Fruit fly (Drosophila melanogaster): ENCODE results near the gene CG43083.

The CG43083 gene

dm6 chr3L:15694406-15694805 lies 46.0 kb downstream of the CG43083 start:
- TF ChIP-seq CG3726 (GFP tag; IDR thresholded peaks at IDR 0.05) (no peak), Hr51 (GFP tag; optimal IDR thresholded peaks at IDR 0.05) (peak in 1 of 2 experiments; percentile 7), Nf-YA (GFP tag; IDR thresholded peaks at IDR 0.05) (no peak), zfh1 (GFP tag; IDR thresholded peaks at IDR 0.05) (no peak), CG1792 (GFP tag; optimal IDR thresholded peaks at IDR 0.05) (no peak), Drgx (GFP tag; IDR thresholded peaks at IDR 0.05) (no peak), nerfin-1 (tag; optimal IDR thresholded peaks at IDR 0.05) (no peak), CG18476 (GFP tag; optimal IDR thresholded peaks at IDR 0.05) (no peak), CG10209 (GFP tag; optimal IDR thresholded peaks at IDR 0.05) (no peak), CG7372 (GFP tag; IDR thresholded peaks at IDR 0.05) (no peak), CG12659 (GFP tag; optimal IDR thresholded peaks at IDR 0.05) (no peak), CG4282 (GFP tag; optimal IDR thresholded peaks at IDR 0.05) (no peak), schlank (tag; optimal IDR thresholded peaks at IDR 0.05) (no peak), odd (GFP tag; optimal IDR thresholded peaks at IDR 0.05) (no peak), dati (GFP tag; IDR thresholded peaks at IDR 0.05) (no peak), CG34376 (GFP tag; optimal IDR thresholded peaks at IDR 0.05) (no peak), bowl (GFP tag; IDR thresholded peaks at IDR 0.05) (no peak), CG6175 (GFP tag; IDR thresholded peaks at IDR 0.05) (no peak), CG9876 (GFP tag; optimal IDR thresholded peaks at IDR 0.05) (no peak), Six4 (GFP tag; optimal IDR thresholded peaks at IDR 0.05) (no peak), CG8388 (GFP tag; optimal IDR thresholded peaks at IDR 0.05) (peak; percentile 81), Scr (GFP tag; IDR thresholded peaks at IDR 0.05; ENCODE audit: partially characterized antibody) (no peak), Lpt (GFP tag; optimal IDR thresholded peaks at IDR 0.05) (no peak), Sin3A (optimal IDR thresholded peaks at IDR 0.05) (no peak), CG6254 (GFP tag; optimal IDR thresholded peaks at IDR 0.05) (no peak), CG18764 (GFP tag; optimal IDR thresholded peaks at IDR 0.05) (no peak), CG30431 (GFP tag; optimal IDR thresholded peaks at IDR 0.05) (no peak), MTF-1 (GFP tag; optimal IDR thresholded peaks at IDR 0.05; ENCODE audit: borderline replicate concordance) (no peak), otp (GFP tag; IDR thresholded peaks at IDR 0.05) (0 out of 3 replicates have a peak, but pooled peaks have one; percentile 43), Doc2 (GFP tag; IDR thresholded peaks at IDR 0.05) (no peak), CG8290 (GFP tag; optimal IDR thresholded peaks at IDR 0.05) (no peak), CG8290 (tag; optimal IDR thresholded peaks at IDR 0.05) (no peak), CG8281 (tag; optimal IDR thresholded peaks at IDR 0.05) (peak; percentile 7), Oaz (GFP tag; IDR thresholded peaks at IDR 0.05) (no peak), D19A (tag; optimal IDR thresholded peaks at IDR 0.05) (no peak), cad (GFP tag; optimal IDR thresholded peaks at IDR 0.05) (no peak), CG14014 (GFP tag; IDR thresholded peaks at IDR 0.05) (no peak), h (optimal IDR thresholded peaks at IDR 0.05) (no peak), CG13424 (tag; optimal IDR thresholded peaks at IDR 0.05) (no peak), croc (GFP tag; conservative IDR thresholded peaks at IDR 0.05) (no peak), CG34224 (GFP tag; IDR thresholded peaks at IDR 0.05; ENCODE audit: partially characterized antibody) (no peak), chm (GFP tag; IDR thresholded peaks at IDR 0.05) (no peak), CG9797 (GFP tag; optimal IDR thresholded peaks at IDR 0.05) (no peak), Ets97D (GFP tag; optimal IDR thresholded peaks at IDR 0.05) (no peak), Bgb (GFP tag; IDR thresholded peaks at IDR 0.05; ENCODE audit: partially characterized antibody) (no peak), ttk (GFP tag; IDR thresholded peaks at IDR 0.05) (no peak), Asciz (GFP tag; optimal IDR thresholded peaks at IDR 0.05) (peak; percentile 24), Dip2 (GFP tag; IDR thresholded peaks at IDR 0.05) (no peak), CG30020 (tag; optimal IDR thresholded peaks at IDR 0.05) (no peak), Ptx1 (GFP tag; IDR thresholded peaks at IDR 0.05) (no peak), CG6272 (GFP tag; IDR thresholded peaks at IDR 0.05) (no peak), Aef1 (GFP tag; IDR thresholded peaks at IDR 0.05) (no peak), Xbp1 (GFP tag; optimal IDR thresholded peaks at IDR 0.05) (no peak), zf30C (GFP tag; optimal IDR thresholded peaks at IDR 0.05) (no peak)
